Fruit fly (Drosophila melanogaster) whole organism, embryonic: Measurements from ENCODE around the gene MAGE.

Experiments
- CG12299 ChIP-seq: fragments of 200-800 bp; sonication (Bioruptor generic); optimal IDR thresholded peaks from 2 replicates; lab custom pipeline; 2018; ENCODE audit warnings: missing biosample characterization, mild to moderate bottlenecking, missing genetic modification characterization
- CG12769 ChIP-seq: fragments of 200-800 bp; sonication (Bioruptor generic); optimal IDR thresholded peaks from 2 replicates; lab custom pipeline; 2019; ENCODE audit warnings: missing biosample characterization, mild to moderate bottlenecking, missing genetic modification characterization, moderate library complexity
- CG15073 ChIP-seq: fragments of 200-800 bp; sonication (Bioruptor generic); optimal IDR thresholded peaks from 2 replicates; lab custom pipeline; 2016; ENCODE audit warnings: missing biosample characterization, missing genetic modification characterization
- CG15514 ChIP-seq: fragments of 200-800 bp; sonication (Bioruptor generic); optimal IDR thresholded peaks from 3 replicates; lab custom pipeline; 2017; ENCODE audit warnings: missing biosample characterization, missing genetic modification characterization, mild to moderate bottlenecking, moderate library complexity, missing genetic modification reagents
- CG17802 ChIP-seq: fragments of 200-800 bp; sonication (Bioruptor generic); optimal IDR thresholded peaks from 2 replicates; lab custom pipeline; 2018; ENCODE audit warnings: missing biosample characterization, mild to moderate bottlenecking, missing genetic modification characterization, moderate library complexity
- CG3281 ChIP-seq: fragments of 200-800 bp; sonication (Bioruptor generic); optimal IDR thresholded peaks from 3 replicates; lab custom pipeline; 2017; ENCODE audit warnings: missing biosample characterization, mild to moderate bottlenecking, missing genetic modification characterization
- CG4282 ChIP-seq: fragments of 200-800 bp; sonication (Bioruptor generic); optimal IDR thresholded peaks from 2 replicates; lab custom pipeline; 2016; ENCODE audit warnings: missing biosample characterization, missing genetic modification characterization
- CG6175 ChIP-seq: fragments of 200-800 bp; sonication (Bioruptor generic); IDR thresholded peaks from 3 replicates; pipeline ENCODE4 v1.3.6; 2022; ENCODE audit warnings: missing biosample characterization, missing genetic modification characterization
- CG7745 ChIP-seq: fragments of 200-800 bp; sonication (Bioruptor generic); optimal IDR thresholded peaks from 2 replicates; lab custom pipeline; 2018; ENCODE audit warnings: missing biosample characterization, mild to moderate bottlenecking, missing genetic modification characterization, moderate library complexity
- CG8290 ChIP-seq, 3 experiments: fragments of 200-800 bp; sonication (Bioruptor generic); optimal IDR thresholded peaks; 2 replicates each; lab custom pipeline; 2016 to 2019; ENCODE audit warnings: missing biosample characterization in 3 of 3, missing genetic modification characterization in 3 of 3, mild to moderate bottlenecking in 2 of 3, moderate library complexity in 1 of 3
- Dip3 ChIP-seq: fragments of 200-800 bp; sonication (Bioruptor generic); optimal IDR thresholded peaks from 3 replicates; lab custom pipeline; 2016; ENCODE audit warnings: missing biosample characterization, missing genetic modification characterization
- E2f1 ChIP-seq: fragments of 200-800 bp; sonication (Bioruptor generic); IDR thresholded peaks from 2 replicates; pipeline ENCODE4 v1.3.6; 2022; ENCODE audit warnings: missing biosample characterization, missing genetic modification characterization
- Elba2 ChIP-seq: fragments of 200-800 bp; sonication (Bioruptor generic); optimal IDR thresholded peaks from 3 replicates; lab custom pipeline; 2016; ENCODE audit warnings: missing biosample characterization, missing genetic modification characterization
- Ets97D ChIP-seq: fragments of 200-800 bp; sonication (Bioruptor generic); optimal IDR thresholded peaks from 3 replicates; lab custom pipeline; 2016; ENCODE audit warnings: missing biosample characterization, missing genetic modification characterization
- GATAe ChIP-seq: fragments of 200-800 bp; sonication (Bioruptor generic); conservative IDR thresholded peaks from 2 replicates; pipeline ENCODE4 v1.3.6; 2022; ENCODE audit warnings: missing biosample characterization, missing genetic modification characterization
- MTF-1 ChIP-seq: fragments of 200-800 bp; sonication (Bioruptor generic); optimal IDR thresholded peaks from 2 replicates; lab custom pipeline; 2018; ENCODE audit warnings: missing biosample characterization, mild to moderate bottlenecking, missing genetic modification characterization, borderline replicate concordance
- Med ChIP-seq: fragments of 200-800 bp; sonication (Bioruptor generic); peaks from one replicate; lab custom pipeline; 2016; ENCODE audit warnings: missing biosample characterization, missing genetic modification characterization, mild to moderate bottlenecking, inconsistent platforms, moderate library complexity
- Nf-YA ChIP-seq: fragments of 200-800 bp; sonication (Bioruptor generic); IDR thresholded peaks from 2 replicates; pipeline ENCODE4 v1.3.6; 2022; ENCODE audit warnings: missing biosample characterization, missing genetic modification characterization
- Side ChIP-seq: fragments of 200-800 bp; sonication (Bioruptor generic); optimal IDR thresholded peaks from 2 replicates; lab custom pipeline; 2016; ENCODE audit warnings: missing biosample characterization, missing genetic modification characterization
- Trl ChIP-seq, 3 experiments: fragments of >200 bp in 2 of 3; fragments of 200-800 bp in 1 of 3; sonication (Bioruptor generic) in 1 of 3; optimal IDR thresholded peaks; 2 replicates in 1 of 3; 3 replicates in 2 of 3; lab custom pipeline; 2016 to 2017; ENCODE audit warnings: missing biosample characterization in 1 of 3, missing genetic modification characterization in 1 of 3
- aop ChIP-seq: fragments of 200-800 bp; sonication (Bioruptor generic); IDR thresholded peaks from 2 replicates; pipeline ENCODE4 v1.3.6; 2022; ENCODE audit warnings: missing biosample characterization, missing genetic modification characterization
- az2 ChIP-seq: fragments of 200-800 bp; sonication (Bioruptor generic); optimal IDR thresholded peaks from 3 replicates; lab custom pipeline; 2016; ENCODE audit warnings: missing biosample characterization, missing genetic modification characterization
- dmrt99B ChIP-seq: fragments of 200-800 bp; sonication (Bioruptor generic); optimal IDR thresholded peaks from 2 replicates; lab custom pipeline; 2018; ENCODE audit warnings: missing biosample characterization, mild to moderate bottlenecking, missing genetic modification characterization, moderate library complexity
- exex ChIP-seq: fragments of 200-800 bp; sonication (Bioruptor generic); optimal IDR thresholded peaks from 4 replicates; lab custom pipeline; 2018; ENCODE audit warnings: missing biosample characterization, mild to moderate bottlenecking, missing genetic modification characterization, moderate library complexity
- gcm2 ChIP-seq: fragments of 200-800 bp; sonication (Bioruptor generic); optimal IDR thresholded peaks from 2 replicates; lab custom pipeline; 2016; ENCODE audit warnings: missing biosample characterization, missing genetic modification characterization
- grau ChIP-seq: fragments of 200-800 bp; optimal IDR thresholded peaks from 3 replicates; lab custom pipeline; 2019; ENCODE audit warnings: missing biosample characterization, mild to moderate bottlenecking, missing genetic modification characterization, moderate library complexity
- grn ChIP-seq: fragments of 200-800 bp; sonication (Bioruptor generic); optimal IDR thresholded peaks from 3 replicates; lab custom pipeline; 2017; ENCODE audit warnings: missing biosample characterization, missing genetic modification characterization
- ind ChIP-seq: fragments of 200-800 bp; sonication (Bioruptor generic); optimal IDR thresholded peaks from 3 replicates; lab custom pipeline; 2016; ENCODE audit warnings: missing biosample characterization, missing genetic modification characterization
- insv ChIP-seq, 2 experiments: fragments of 200-800 bp; sonication (Bioruptor generic); optimal IDR thresholded peaks; 3 replicates each; lab custom pipeline; 2016 to 2018; ENCODE audit warnings: missing biosample characterization in 2 of 2, missing genetic modification characterization in 2 of 2
- inv ChIP-seq: fragments of 200-800 bp; sonication (Bioruptor generic); IDR thresholded peaks from 2 replicates; pipeline ENCODE4 v1.3.6; 2022; ENCODE audit warnings: missing biosample characterization, missing genetic modification characterization; ENCODE audit not compliant: partially characterized antibody
- lmd ChIP-seq: fragments of 200-800 bp; sonication (Bioruptor generic); IDR thresholded peaks from 2 replicates; pipeline ENCODE4 v1.3.6; 2022; ENCODE audit warnings: missing biosample characterization, missing genetic modification characterization
- row ChIP-seq: fragments of 200-800 bp; sonication (Bioruptor generic); IDR thresholded peaks from 3 replicates; pipeline ENCODE4 v1.3.6; 2022; ENCODE audit warnings: missing biosample characterization, missing genetic modification characterization
- sd ChIP-seq: fragments of 200-800 bp; sonication (Bioruptor generic); optimal IDR thresholded peaks from 3 replicates; lab custom pipeline; 2018; ENCODE audit warnings: missing biosample characterization, mild to moderate bottlenecking, missing genetic modification characterization, moderate library complexity
- sima ChIP-seq: fragments of 200-800 bp; sonication (Bioruptor generic); optimal IDR thresholded peaks from 2 replicates; lab custom pipeline; 2016; ENCODE audit warnings: missing biosample characterization, missing genetic modification characterization
- sr ChIP-seq: fragments of 200-800 bp; sonication (Bioruptor generic); IDR thresholded peaks from 3 replicates; pipeline ENCODE4 v1.3.6; 2022; ENCODE audit warnings: missing biosample characterization, missing genetic modification characterization
- stc ChIP-seq: fragments of 200-800 bp; sonication (Bioruptor generic); IDR thresholded peaks from 2 replicates; pipeline ENCODE4 v1.3.6; 2022; ENCODE audit warnings: missing biosample characterization, missing genetic modification characterization
- tll ChIP-seq, 2 experiments: fragments of 200-800 bp in 1 of 2; fragments of >200 bp in 1 of 2; sonication (Bioruptor generic) in 1 of 2; optimal IDR thresholded peaks; 2 replicates each; lab custom pipeline; 2017 to 2019; ENCODE audit warnings: missing biosample characterization in 2 of 2, missing genetic modification characterization in 2 of 2, mild to moderate bottlenecking in 1 of 2, moderate library complexity in 1 of 2
- tx ChIP-seq: fragments of 200-800 bp; sonication (Bioruptor generic); optimal IDR thresholded peaks from 2 replicates; lab custom pipeline; 2016; ENCODE audit warnings: missing biosample characterization, missing genetic modification characterization

The MAGE gene

dm6 chr3R:7122172-7123072, 32.6 kb downstream of the MAGE start (continued):
- TF ChIP-seq ind (GFP tag; lab: Kevin White, UChicago) = no peak
- no peak for TF ChIP-seq CG4282 (GFP tag; lab: Kevin White, UChicago)
- TF ChIP-seq Elba2 (GFP tag; lab: Kevin White, UChicago) = peak; percentile 69
- TF ChIP-seq Trl (optimal IDR thresholded peaks at IDR 0.05; lab: Kevin White, UChicago) = peak in 1 of 2 experiments; percentile 5
- no peak for TF ChIP-seq Trl (GFP tag; optimal IDR thresholded peaks at IDR 0.05; lab: Kevin White, UChicago)
- TF ChIP-seq inv = no peak
- no peak for TF ChIP-seq grau (tag; lab: Kevin White, UChicago)
- TF ChIP-seq CG6175 (GFP tag; lab: Robert Waterston, UW) = no peak
- no peak for TF ChIP-seq E2f1 (GFP tag; lab: Robert Waterston, UW)
- TF ChIP-seq sr (GFP tag; lab: Robert Waterston, UW) = peak; percentile 67; the same call in 2 of the 3 replicates
- TF ChIP-seq Nf-YA (GFP tag; lab: Robert Waterston, UW) = no peak
- TF ChIP-seq Side (GFP tag; lab: Kevin White, UChicago) = no peak
- TF ChIP-seq CG12299 (tag; lab: Kevin White, UChicago) = no peak
- TF ChIP-seq az2 (GFP tag; lab: Kevin White, UChicago) = no peak
- TF ChIP-seq GATAe (GFP tag; lab: Robert Waterston, UW) = no peak
- no peak for TF ChIP-seq CG7745
- TF ChIP-seq aop (GFP tag; lab: Robert Waterston, UW) = no peak
- TF ChIP-seq CG8290 (GFP tag; optimal IDR thresholded peaks at IDR 0.05; lab: Kevin White, UChicago) = no peak
- no peak for TF ChIP-seq CG8290 (tag; optimal IDR thresholded peaks at IDR 0.05; lab: Kevin White, UChicago)
- peak in 1 of 2 experiments; percentile 18 for TF ChIP-seq tll (GFP tag; optimal IDR thresholded peaks at IDR 0.05; lab: Kevin White, UChicago)
- TF ChIP-seq stc (GFP tag; lab: Robert Waterston, UW) = 0 out of 2 replicates have a peak, but pooled peaks have one; percentile 14
- no peak for TF ChIP-seq tx (GFP tag; lab: Kevin White, UChicago)
- no peak for TF ChIP-seq gcm2 (GFP tag; lab: Kevin White, UChicago)
- TF ChIP-seq CG15514 (GFP tag; lab: Kevin White, UChicago) = no peak
- 0 out of 3 replicates have a peak, but pooled peaks have one; percentile 15 for TF ChIP-seq row (GFP tag; lab: Robert Waterston, UW)
- TF ChIP-seq dmrt99B (tag; lab: Kevin White, UChicago) = peak; percentile 2
- TF ChIP-seq Med (GFP tag; lab: Kevin White, UChicago) = peak; percentile 82
- TF ChIP-seq CG15073 (GFP tag; lab: Kevin White, UChicago) = no peak
- TF ChIP-seq sima = no peak
- no peak for TF ChIP-seq Ets97D (GFP tag; lab: Kevin White, UChicago)

DNA sequence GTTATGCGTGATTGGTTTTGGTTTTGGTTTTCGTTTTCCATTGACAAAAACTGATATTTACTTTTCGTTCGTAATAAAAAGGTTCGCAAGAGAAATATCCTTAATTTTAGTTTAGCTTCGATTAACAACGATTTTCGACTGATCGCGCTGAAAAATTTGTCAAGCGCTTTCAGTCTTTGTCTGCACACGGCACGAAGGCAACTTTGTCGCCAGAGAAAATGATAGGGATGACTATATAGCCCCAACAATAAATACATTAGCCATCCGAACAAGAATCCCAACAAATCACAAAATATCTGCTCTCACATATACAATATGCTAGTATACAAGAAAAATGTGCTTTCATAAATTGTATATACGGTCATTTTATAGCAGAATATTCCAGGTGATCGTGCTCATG, 37.4 kb downstream of the MAGE start, which contains the start of gene Mlp84B:
TSS of gene Mlp84B (minus strand) at position 143 of the 400 bp plus-strand sequence.
- TF ChIP-seq lmd (GFP tag; lab: Robert Waterston, UW) (no peak), CG12769 (peak; percentile 55), insv (GFP tag; optimal IDR thresholded peaks at IDR 0.05; lab: Kevin White, UChicago) (no peak), MTF-1 (GFP tag; lab: Kevin White, UChicago) (peak; percentile 98), Dip3 (GFP tag; lab: Kevin White, UChicago) (no peak), CG3281 (GFP tag; lab: Kevin White, UChicago) (no peak), grn (GFP tag; lab: Kevin White, UChicago) (no peak), CG17802 (no peak), exex (tag; lab: Kevin White, UChicago) (no peak), sd (tag; lab: Kevin White, UChicago) (peak; percentile 11)
